Worm (Caenorhabditis elegans) whole organism, L1 larva: ENCODE data around the gene ZK856.18.

Experiments
- alr-1 ChIP-seq: fragments of 200-800 bp; sonication (Bioruptor generic); optimal IDR thresholded peaks from 2 replicates; lab custom pipeline; 2018; ENCODE audit warnings: borderline replicate concordance, mild to moderate bottlenecking, missing genetic modification characterization, missing compliant biosample characterization
- dpl-1 ChIP-seq, 3 experiments: fragments of 150-350 bp in 2 of 3; sonication (generic microtip) in 1 of 3; optimal IDR thresholded peaks; 2 replicates each; lab custom pipeline; 2014 to 2017; ENCODE audit warnings: missing biosample characterization in 3 of 3, missing genetic modification characterization in 3 of 3, missing genetic modification reagents in 3 of 3
- irx-1 ChIP-seq: sonication (generic microtip); optimal IDR thresholded peaks from 2 replicates; lab custom pipeline; 2016; ENCODE audit warnings: missing genetic modification characterization, missing compliant biosample characterization
- nhr-76 ChIP-seq: sonication (generic microtip); optimal IDR thresholded peaks from 2 replicates; lab custom pipeline; 2017; ENCODE audit warnings: missing biosample characterization, missing genetic modification characterization

DNA sequence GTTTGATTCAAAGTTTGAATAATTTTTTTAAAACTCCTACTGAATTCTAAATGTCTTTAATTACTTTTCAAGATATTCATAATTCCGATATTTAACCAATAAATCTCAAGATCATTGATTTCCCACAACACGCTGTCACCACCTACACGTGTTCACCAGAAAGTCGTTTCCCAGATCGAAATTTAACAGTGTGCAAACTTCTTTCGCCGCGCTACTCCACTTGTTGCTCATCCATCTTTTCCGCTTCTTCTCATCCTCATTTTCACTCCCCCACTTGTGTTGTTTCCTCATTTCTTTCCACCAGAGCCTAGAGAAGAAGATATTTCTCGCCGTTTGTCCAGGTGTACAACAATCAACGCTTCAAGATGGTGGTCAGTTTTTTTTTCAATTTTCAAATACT lies 40.2 kb downstream of the ZK856.18 start, which contains the start of gene C51E3.9:
- TF ChIP-seq nhr-76 (tag; lab: Kevin White, UChicago) (no peak), alr-1 (tag; lab: Kevin White, UChicago) (no peak), dpl-1 (GFP tag; optimal IDR thresholded peaks at IDR 0.05; lab: Kevin White, UChicago) (no peak), irx-1 (no peak)
